Fruit fly (Drosophila melanogaster) whole organism, wandering third instar larva: Measurements from ENCODE around the gene CG33124.

Experiments
- Abd-B ChIP-seq: fragments of >200 bp; optimal IDR thresholded peaks from 2 replicates; lab custom pipeline; 2017; ENCODE audit warnings: missing biosample characterization, missing genetic modification characterization
- CG32264 ChIP-seq: fragments of 200-800 bp; sonication (Bioruptor generic); optimal IDR thresholded peaks from 2 replicates; lab custom pipeline; 2016; ENCODE audit warnings: missing biosample characterization, missing genetic modification characterization
- CG9705 ChIP-seq: fragments of 200-800 bp; sonication (Bioruptor generic); optimal IDR thresholded peaks from 2 replicates; lab custom pipeline; 2018; ENCODE audit warnings: missing biosample characterization, mild to moderate bottlenecking, missing genetic modification characterization
- CrebA ChIP-seq: fragments of 200-800 bp; sonication (Bioruptor generic); optimal IDR thresholded peaks from 2 replicates; lab custom pipeline; 2016; ENCODE audit warnings: missing biosample characterization, mild to moderate bottlenecking, missing genetic modification characterization, borderline replicate concordance
- Dfd ChIP-seq: fragments of >200 bp; optimal IDR thresholded peaks from 2 replicates; lab custom pipeline; 2017; ENCODE audit warnings: missing biosample characterization, missing genetic modification characterization
- Dif ChIP-seq: fragments of 200-275, 200-300 bp; sonication (Bioruptor generic); optimal IDR thresholded peaks from 2 replicates; lab custom pipeline; 2018; ENCODE audit warnings: missing biosample characterization, missing genetic modification characterization; ENCODE audit not compliant: partially characterized antibody
- GATAd ChIP-seq: sonication (Bioruptor generic); optimal IDR thresholded peaks from 2 replicates; lab custom pipeline; 2016; ENCODE audit warnings: missing biosample characterization, missing genetic modification characterization
- HLH106 ChIP-seq: fragments of 200-800 bp; optimal IDR thresholded peaks from 3 replicates; lab custom pipeline; 2019; ENCODE audit warnings: missing biosample characterization, mild to moderate bottlenecking, missing genetic modification characterization, moderate library complexity
- Hnf4 ChIP-seq: fragments of 200-800 bp; sonication (Bioruptor generic); optimal IDR thresholded peaks from 2 replicates; lab custom pipeline; 2016; ENCODE audit warnings: missing biosample characterization, mild to moderate bottlenecking, missing genetic modification characterization
- Hr78 ChIP-seq: fragments of >200 bp; optimal IDR thresholded peaks from 2 replicates; lab custom pipeline; 2017; ENCODE audit warnings: missing biosample characterization, missing genetic modification characterization
- Hr83 ChIP-seq: fragments of 200-300 bp; sonication (Bioruptor generic); optimal IDR thresholded peaks from 2 replicates; lab custom pipeline; 2016; ENCODE audit warnings: missing biosample characterization, mild to moderate bottlenecking, missing genetic modification characterization, moderate library complexity; ENCODE audit not compliant: poor library complexity, severe bottlenecking
- Jra ChIP-seq: sonication (Bioruptor generic); optimal IDR thresholded peaks from 2 replicates; lab custom pipeline; 2016; ENCODE audit warnings: missing biosample characterization, missing genetic modification characterization
- Mio ChIP-seq: sonication (Bioruptor generic); optimal IDR thresholded peaks from 2 replicates; lab custom pipeline; 2016; ENCODE audit warnings: missing biosample characterization, missing genetic modification characterization
- Myc ChIP-seq: fragments of >200 bp; optimal IDR thresholded peaks from 2 replicates; lab custom pipeline; 2017
- N ChIP-seq: fragments of >200 bp; optimal IDR thresholded peaks from 2 replicates; lab custom pipeline; 2018; ENCODE audit warnings: missing biosample characterization, missing external identifiers, missing genetic modification characterization
- OdsH ChIP-seq: fragments of 200-800 bp; sonication (Bioruptor generic); optimal IDR thresholded peaks from 2 replicates; lab custom pipeline; 2016; ENCODE audit warnings: missing biosample characterization, mild to moderate bottlenecking, missing genetic modification characterization
- Rel ChIP-seq, 2 experiments: fragments of 200-800 bp; sonication (Bioruptor generic) in 1 of 2; optimal IDR thresholded peaks; 2 replicates in 1 of 2; 3 replicates in 1 of 2; lab custom pipeline; 2016 to 2019; ENCODE audit warnings: mild to moderate bottlenecking in 2 of 2, missing biosample characterization in 2 of 2, missing genetic modification characterization in 2 of 2, moderate library complexity in 1 of 2
- Sp1 ChIP-seq: fragments of 200-800 bp; sonication (Bioruptor generic); optimal IDR thresholded peaks from 3 replicates; lab custom pipeline; 2019; ENCODE audit warnings: missing biosample characterization, mild to moderate bottlenecking, missing genetic modification characterization, moderate library complexity
- Vsx2 ChIP-seq: fragments of 200-300, 225-300 bp; sonication (Bioruptor generic); optimal IDR thresholded peaks from 2 replicates; lab custom pipeline; 2018; ENCODE audit warnings: missing biosample characterization, missing genetic modification characterization; ENCODE audit not compliant: partially characterized antibody
- br ChIP-seq: fragments of 200-800 bp; sonication (Bioruptor generic); optimal IDR thresholded peaks from 2 replicates; lab custom pipeline; 2016; ENCODE audit warnings: missing biosample characterization, missing genetic modification characterization
- brk ChIP-seq: fragments of 200-800 bp; sonication (Bioruptor generic); optimal IDR thresholded peaks from 2 replicates; lab custom pipeline; 2016; ENCODE audit warnings: missing biosample characterization, mild to moderate bottlenecking, missing genetic modification characterization
- dl ChIP-seq, 2 experiments: fragments of 175-275, 200-275 bp in 1 of 2; fragments of 200-275 bp in 1 of 2; sonication (Bioruptor generic); optimal IDR thresholded peaks; lab custom pipeline; 2018; ENCODE audit warnings: mild to moderate bottlenecking in 2 of 2, missing biosample characterization in 2 of 2, missing genetic modification characterization in 2 of 2, moderate library complexity in 2 of 2; ENCODE audit not compliant: partially characterized antibody in 2 of 2, insufficient read depth in 1 of 2
- dmrt93B ChIP-seq: fragments of 200-800 bp; sonication (Bioruptor generic); optimal IDR thresholded peaks from 2 replicates; lab custom pipeline; 2018; ENCODE audit warnings: missing biosample characterization, mild to moderate bottlenecking, missing genetic modification characterization
- dsf ChIP-seq: sonication (Bioruptor generic); optimal IDR thresholded peaks from 2 replicates; lab custom pipeline; 2016; ENCODE audit warnings: missing biosample characterization, missing genetic modification characterization, borderline replicate concordance
- ey ChIP-seq: fragments of 200-800 bp; sonication (Bioruptor generic); optimal IDR thresholded peaks from 2 replicates; lab custom pipeline; 2016; ENCODE audit warnings: missing biosample characterization, missing genetic modification characterization
- foxo ChIP-seq, 2 experiments: fragments of 200-800 bp; sonication (Bioruptor generic); optimal IDR thresholded peaks; 2 replicates in 1 of 2; 3 replicates in 1 of 2; lab custom pipeline; 2016 to 2017; ENCODE audit warnings: missing biosample characterization in 2 of 2, missing genetic modification characterization in 2 of 2
- fru ChIP-seq: fragments of 200-800 bp; sonication (Bioruptor generic); optimal IDR thresholded peaks from 3 replicates; lab custom pipeline; 2016; ENCODE audit warnings: missing biosample characterization, mild to moderate bottlenecking, missing genetic modification characterization
- h ChIP-seq: fragments of 200-800 bp; sonication (Bioruptor generic); optimal IDR thresholded peaks from 3 replicates; lab custom pipeline; 2016; ENCODE audit warnings: missing biosample characterization, mild to moderate bottlenecking, missing genetic modification characterization
- jim ChIP-seq: fragments of 175-275, 200-325 bp; sonication (Bioruptor generic); optimal IDR thresholded peaks from 2 replicates; lab custom pipeline; 2016; ENCODE audit warnings: missing biosample characterization, mild to moderate bottlenecking, missing genetic modification characterization
- lola ChIP-seq: fragments of >200 bp; optimal IDR thresholded peaks from 2 replicates; lab custom pipeline; 2017; ENCODE audit warnings: missing biosample characterization, missing genetic modification characterization
- pan ChIP-seq: fragments of >200 bp; optimal IDR thresholded peaks from 2 replicates; lab custom pipeline; 2017
- psq ChIP-seq: fragments of 200-800 bp; sonication (Bioruptor generic); optimal IDR thresholded peaks from 3 replicates; lab custom pipeline; 2017; ENCODE audit warnings: missing biosample characterization, mild to moderate bottlenecking, missing genetic modification characterization, moderate library complexity
- rgr ChIP-seq: fragments of 200-800 bp; sonication (Bioruptor generic); optimal IDR thresholded peaks from 3 replicates; lab custom pipeline; 2016; ENCODE audit warnings: missing biosample characterization, mild to moderate bottlenecking, missing genetic modification characterization
- sage ChIP-seq: fragments of 200-800 bp; sonication (Bioruptor generic); optimal IDR thresholded peaks from 2 replicates; lab custom pipeline; 2016; ENCODE audit warnings: missing biosample characterization, mild to moderate bottlenecking, missing genetic modification characterization
- sv ChIP-seq: fragments of 200-800 bp; sonication (Bioruptor generic); optimal IDR thresholded peaks from 3 replicates; lab custom pipeline; 2016; ENCODE audit warnings: missing biosample characterization, missing genetic modification characterization
- tai ChIP-seq: sonication (Bioruptor generic); optimal IDR thresholded peaks from 2 replicates; lab custom pipeline; 2016; ENCODE audit warnings: missing biosample characterization, missing genetic modification characterization
- usp ChIP-seq: fragments of >200 bp; optimal IDR thresholded peaks from 2 replicates; lab custom pipeline; 2017; ENCODE audit warnings: missing biosample characterization, missing genetic modification characterization
- woc ChIP-seq: sonication (Bioruptor generic); optimal IDR thresholded peaks from 2 replicates; lab custom pipeline; 2016; ENCODE audit warnings: missing biosample characterization, mild to moderate bottlenecking, missing genetic modification characterization

Gene CG33124

DNA sequence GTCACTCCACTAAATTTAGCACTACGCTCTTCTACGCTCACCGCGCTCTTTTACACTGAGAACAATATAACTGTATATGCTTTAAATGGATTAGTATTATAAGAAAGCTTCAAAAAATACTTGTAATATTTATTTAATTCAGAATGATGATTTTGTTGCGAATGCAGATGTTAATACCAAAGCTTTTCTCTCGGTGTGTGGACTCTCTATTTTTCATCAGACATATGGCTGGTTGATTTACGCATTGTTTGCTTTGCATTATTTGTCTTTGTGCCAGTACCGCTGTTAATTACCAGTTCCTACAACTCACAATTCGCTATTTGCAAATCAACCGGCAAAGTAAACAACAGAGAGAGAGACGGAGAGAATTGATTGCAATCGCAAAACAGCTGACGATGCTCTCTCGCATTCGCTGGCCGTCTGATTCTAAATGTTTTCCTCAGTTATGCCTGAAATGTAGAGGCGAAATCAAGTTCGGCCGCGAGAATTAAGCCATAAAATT is 12.8 kb upstream of the CG33124 start:
- peak; percentile 97 for TF ChIP-seq HLH106
- TF ChIP-seq lola (GFP tag; lab: Kevin White, UChicago): no peak
- TF ChIP-seq Hr83 (GFP tag; lab: Kevin White, UChicago): peak; percentile 100
- peak; percentile 89 for TF ChIP-seq dmrt93B (GFP tag; lab: Kevin White, UChicago)
- peak; percentile 99 for TF ChIP-seq Sp1 (GFP tag; lab: Kevin White, UChicago)
- TF ChIP-seq brk (GFP tag; lab: Kevin White, UChicago): peak; percentile 98
- TF ChIP-seq CG9705 (GFP tag; lab: Kevin White, UChicago): peak; percentile 89
- peak; percentile 99 for TF ChIP-seq h (GFP tag; lab: Kevin White, UChicago)
- peak; percentile 96 for TF ChIP-seq GATAd (GFP tag; lab: Kevin White, UChicago)
- TF ChIP-seq br (GFP tag; lab: Kevin White, UChicago): peak; percentile 99
- no peak for TF ChIP-seq usp (GFP tag; lab: Kevin White, UChicago)
- TF ChIP-seq sage (GFP tag; lab: Kevin White, UChicago): peak; percentile 96
- TF ChIP-seq Rel (GFP tag; optimal IDR thresholded peaks at IDR 0.05; lab: Kevin White, UChicago): peak; percentile 87
- TF ChIP-seq Rel (tag; optimal IDR thresholded peaks at IDR 0.05; lab: Kevin White, UChicago): peak; percentile 88
- peak; percentile 93 for TF ChIP-seq dsf
- no peak for TF ChIP-seq Myc (lab: Kevin White, UChicago)
- peak; percentile 98 for TF ChIP-seq Jra
- no peak for TF ChIP-seq CrebA (GFP tag; lab: Kevin White, UChicago)
- TF ChIP-seq Mio (GFP tag; lab: Kevin White, UChicago): peak; percentile 86
- TF ChIP-seq dl (GFP tag; optimal IDR thresholded peaks at IDR 0.05; lab: Kevin White, UChicago; ENCODE audit: insufficient read depth in 1 of 2, partially characterized antibody in 2 of 2): peak; percentile 54 to 79
- peak; percentile 97 for TF ChIP-seq tai (GFP tag; lab: Kevin White, UChicago)
- peak; percentile 99 for TF ChIP-seq Hnf4 (GFP tag; lab: Kevin White, UChicago)
- no peak for TF ChIP-seq Dfd (GFP tag; lab: Kevin White, UChicago)
- TF ChIP-seq pan (lab: Kevin White, UChicago): no peak
- peak; percentile 98 for TF ChIP-seq fru (GFP tag; lab: Kevin White, UChicago)
- no peak for TF ChIP-seq Abd-B (GFP tag; lab: Kevin White, UChicago)
- peak; percentile 98 for TF ChIP-seq psq (GFP tag; lab: Kevin White, UChicago)
- TF ChIP-seq CG32264 (GFP tag; lab: Kevin White, UChicago): peak; percentile 95
- TF ChIP-seq Vsx2 (GFP tag; lab: Kevin White, UChicago): no peak
- TF ChIP-seq OdsH (GFP tag; lab: Kevin White, UChicago): peak; percentile 99
- peak; percentile 93 for TF ChIP-seq woc
- TF ChIP-seq foxo (GFP tag; optimal IDR thresholded peaks at IDR 0.05; lab: Kevin White, UChicago): peak; percentile 85 to 98
- peak; percentile 83 for TF ChIP-seq jim (GFP tag; lab: Kevin White, UChicago)
- no peak for TF ChIP-seq Hr78
- TF ChIP-seq N (GFP tag; lab: Kevin White, UChicago): no peak
- TF ChIP-seq sv (GFP tag; lab: Kevin White, UChicago): peak; percentile 89
- peak; percentile 78 for TF ChIP-seq Dif (GFP tag; lab: Kevin White, UChicago)
- TF ChIP-seq rgr (GFP tag; lab: Kevin White, UChicago): peak; percentile 99
- TF ChIP-seq ey (GFP tag; lab: Kevin White, UChicago): peak; percentile 98

DNA sequence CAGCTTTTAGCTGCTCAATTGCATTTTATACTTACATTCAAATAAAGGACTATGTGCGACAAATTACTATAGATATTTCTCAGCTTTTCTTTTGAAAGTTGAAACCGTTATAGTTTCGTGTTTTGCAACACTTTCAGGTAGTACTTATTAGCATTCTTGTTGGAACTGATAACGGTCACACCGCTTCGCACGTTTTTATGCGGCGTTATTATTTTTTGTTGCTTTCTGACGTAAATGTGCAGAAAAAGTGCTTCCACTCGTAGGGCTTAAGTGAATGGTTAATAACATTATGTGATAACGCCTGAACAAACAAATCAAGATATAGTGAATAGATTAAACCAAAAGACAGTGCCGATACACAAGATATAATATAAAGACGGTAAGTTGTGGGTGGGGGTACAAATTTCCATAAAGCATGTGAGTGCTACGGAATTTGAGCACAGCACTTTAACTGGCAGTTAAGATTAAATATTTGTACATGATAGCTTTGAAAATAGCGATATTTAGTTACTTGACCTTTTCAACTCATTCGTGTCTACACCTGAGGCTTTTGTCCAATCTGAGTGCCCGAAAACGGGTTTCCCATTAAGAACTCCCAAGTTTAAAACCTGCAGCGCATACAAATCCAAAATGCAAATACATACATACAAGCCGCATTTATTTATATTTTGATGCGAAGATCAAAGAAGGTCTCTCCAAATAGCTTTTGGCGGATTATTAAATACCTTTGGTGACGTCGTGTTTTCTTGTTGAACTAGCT is 11.9 kb upstream of the CG33124 start, which contains the start of gene papi:
TSS of gene papi (plus strand) at position 176 of the 760 bp plus-strand sequence.
- TF ChIP-seq Rel (GFP tag; optimal IDR thresholded peaks at IDR 0.05; lab: Kevin White, UChicago) (no peak), Rel (tag; optimal IDR thresholded peaks at IDR 0.05; lab: Kevin White, UChicago) (peak; percentile 68), Hr83 (GFP tag; lab: Kevin White, UChicago) (no peak), lola (GFP tag; lab: Kevin White, UChicago) (no peak), pan (lab: Kevin White, UChicago) (no peak), foxo (GFP tag; optimal IDR thresholded peaks at IDR 0.05; lab: Kevin White, UChicago) (no peak), rgr (GFP tag; lab: Kevin White, UChicago) (peak; percentile 66), woc (no peak), tai (GFP tag; lab: Kevin White, UChicago) (no peak), Vsx2 (GFP tag; lab: Kevin White, UChicago) (no peak)
